Fruit fly (Drosophila melanogaster) whole organism, embryonic: ENCODE data around the gene Arpc4.

Experiments
- Adf1 ChIP-seq: fragments of 200-800 bp; sonication (Bioruptor generic); IDR thresholded peaks from 2 replicates; pipeline ENCODE4 v1.3.6; 2022; ENCODE audit warnings: missing biosample characterization, missing genetic modification characterization
- Bgb ChIP-seq: fragments of 200-800 bp; sonication (Bioruptor generic); IDR thresholded peaks from 2 replicates; pipeline ENCODE4 v1.3.6; 2022; ENCODE audit warnings: missing biosample characterization, missing genetic modification characterization; ENCODE audit not compliant: partially characterized antibody
- CG11093 ChIP-seq: fragments of 200-800 bp; sonication (Bioruptor generic); IDR thresholded peaks from 3 replicates; pipeline ENCODE4 v1.3.6; 2022; ENCODE audit warnings: missing biosample characterization, missing genetic modification characterization
- CG11723 ChIP-seq: fragments of 200-800 bp; sonication (Bioruptor generic); optimal IDR thresholded peaks from 2 replicates; lab custom pipeline; 2017; ENCODE audit warnings: missing biosample characterization, mild to moderate bottlenecking, missing genetic modification characterization
- CG1233 ChIP-seq: fragments of 200-800 bp; sonication (Bioruptor generic); optimal IDR thresholded peaks from 4 replicates; lab custom pipeline; 2018; ENCODE audit warnings: missing biosample characterization, mild to moderate bottlenecking, missing genetic modification characterization
- CG14965 ChIP-seq: fragments of 200-800 bp; sonication (Bioruptor generic); optimal IDR thresholded peaks from 2 replicates; lab custom pipeline; 2016; ENCODE audit warnings: missing biosample characterization, missing genetic modification characterization, borderline replicate concordance
- CG15514 ChIP-seq: fragments of 200-800 bp; sonication (Bioruptor generic); optimal IDR thresholded peaks from 3 replicates; lab custom pipeline; 2017; ENCODE audit warnings: missing biosample characterization, missing genetic modification characterization, mild to moderate bottlenecking, moderate library complexity, missing genetic modification reagents
- CG2678 ChIP-seq: fragments of 200-800 bp; sonication (Bioruptor generic); optimal IDR thresholded peaks from 3 replicates; lab custom pipeline; 2019; ENCODE audit warnings: missing biosample characterization, mild to moderate bottlenecking, missing genetic modification characterization, moderate library complexity
- CG3163 ChIP-seq: fragments of 200-800 bp; sonication (Bioruptor generic); optimal IDR thresholded peaks from 3 replicates; lab custom pipeline; 2016; ENCODE audit warnings: missing biosample characterization, missing genetic modification characterization
- CG32772 ChIP-seq: fragments of 200-800 bp; sonication (Bioruptor generic); IDR thresholded peaks from 2 replicates; pipeline ENCODE4 v1.3.6; 2022; ENCODE audit warnings: missing biosample characterization, missing genetic modification characterization
- CG34422 ChIP-seq: fragments of 200-800 bp; sonication (Bioruptor generic); IDR thresholded peaks from 3 replicates; pipeline ENCODE4 v1.3.6; 2022; ENCODE audit warnings: missing biosample characterization, missing genetic modification characterization
- CG3847 ChIP-seq: fragments of 200-800 bp; sonication (Bioruptor generic); IDR thresholded peaks from 2 replicates; pipeline ENCODE4 v1.3.6; 2022; ENCODE audit warnings: missing biosample characterization, missing genetic modification characterization
- CG42726 ChIP-seq: fragments of 200-800 bp; sonication (Bioruptor generic); IDR thresholded peaks from 2 replicates; pipeline ENCODE4 v1.3.6; 2022; ENCODE audit warnings: missing biosample characterization, missing genetic modification characterization; ENCODE audit not compliant: partially characterized antibody
- CG4360 ChIP-seq: fragments of 200-800 bp; sonication (Bioruptor generic); IDR thresholded peaks from 2 replicates; pipeline ENCODE4 v1.3.6; 2022; ENCODE audit warnings: missing biosample characterization, missing genetic modification characterization
- CG4707 ChIP-seq: fragments of 200-800 bp; sonication (Bioruptor generic); optimal IDR thresholded peaks from 2 replicates; lab custom pipeline; 2018; ENCODE audit warnings: missing biosample characterization, mild to moderate bottlenecking, missing genetic modification characterization, moderate library complexity
- CG5180 ChIP-seq: fragments of 200-800 bp; sonication (Bioruptor generic); optimal IDR thresholded peaks from 3 replicates; lab custom pipeline; 2017; ENCODE audit warnings: missing biosample characterization, missing genetic modification characterization, mild to moderate bottlenecking, moderate library complexity, missing genetic modification reagents
- CG7786 ChIP-seq: fragments of 200-800 bp; sonication (Bioruptor generic); optimal IDR thresholded peaks from 2 replicates; lab custom pipeline; 2016; ENCODE audit warnings: missing biosample characterization, missing genetic modification characterization
- Deaf1 ChIP-seq: fragments of 200-800 bp; optimal IDR thresholded peaks from 3 replicates; lab custom pipeline; 2019; ENCODE audit warnings: missing biosample characterization, mild to moderate bottlenecking, missing genetic modification characterization, moderate library complexity
- Dek ChIP-seq: fragments of 200-800 bp; sonication (Bioruptor generic); optimal IDR thresholded peaks from 3 replicates; lab custom pipeline; 2019; ENCODE audit warnings: missing biosample characterization, mild to moderate bottlenecking, missing genetic modification characterization, moderate library complexity
- Fer1 ChIP-seq: fragments of 200-800 bp; sonication (Bioruptor generic); optimal IDR thresholded peaks from 2 replicates; lab custom pipeline; 2017; ENCODE audit warnings: missing biosample characterization, mild to moderate bottlenecking, missing genetic modification characterization
- HHEX ChIP-seq: fragments of 200-800 bp; sonication (Bioruptor generic); optimal IDR thresholded peaks from 3 replicates; lab custom pipeline; 2017; ENCODE audit warnings: missing biosample characterization, mild to moderate bottlenecking, missing genetic modification characterization, missing genetic modification reagents
- Hey ChIP-seq: fragments of 200-800 bp; sonication (Bioruptor generic); optimal IDR thresholded peaks from 3 replicates; lab custom pipeline; 2018; ENCODE audit warnings: missing biosample characterization, mild to moderate bottlenecking, missing genetic modification characterization
- NC2α ChIP-seq: fragments of 200-800 bp; sonication (Bioruptor generic); optimal IDR thresholded peaks from 2 replicates; lab custom pipeline; 2016; ENCODE audit warnings: missing biosample characterization, missing genetic modification characterization
- Pdp1 ChIP-seq, 2 experiments: fragments of 200-800 bp; sonication (Bioruptor generic); optimal IDR thresholded peaks; 3 replicates each; lab custom pipeline; 2016; ENCODE audit warnings: missing biosample characterization in 2 of 2, missing genetic modification characterization in 2 of 2, mild to moderate bottlenecking in 1 of 2, moderate library complexity in 1 of 2
- Poxn ChIP-seq: fragments of 200-800 bp; sonication (Bioruptor generic); IDR thresholded peaks from 2 replicates; pipeline ENCODE4 v1.3.6; 2022; ENCODE audit warnings: missing biosample characterization, missing genetic modification characterization
- Sox102F ChIP-seq: fragments of 200-800 bp; sonication (Bioruptor generic); optimal IDR thresholded peaks from 2 replicates; lab custom pipeline; 2018; ENCODE audit warnings: missing biosample characterization, mild to moderate bottlenecking, missing genetic modification characterization, moderate library complexity
- Xbp1 ChIP-seq: fragments of 200-800 bp; sonication (Bioruptor generic); optimal IDR thresholded peaks from 3 replicates; lab custom pipeline; 2016; ENCODE audit warnings: missing biosample characterization, mild to moderate bottlenecking, missing genetic modification characterization
- abd-A ChIP-seq: fragments of 200-800 bp; sonication (Bioruptor generic); optimal IDR thresholded peaks from 3 replicates; lab custom pipeline; 2019; ENCODE audit warnings: missing biosample characterization, mild to moderate bottlenecking, missing genetic modification characterization, moderate library complexity
- bowl ChIP-seq: fragments of 200-800 bp; sonication (Bioruptor generic); IDR thresholded peaks from 2 replicates; pipeline ENCODE4 v1.3.6; 2022; ENCODE audit warnings: missing biosample characterization, missing genetic modification characterization
- cad ChIP-seq: fragments of >200 bp; optimal IDR thresholded peaks from 2 replicates; lab custom pipeline; 2017; ENCODE audit warnings: missing biosample characterization, missing genetic modification characterization
- caup ChIP-seq: fragments of 200-800 bp; sonication (Bioruptor generic); optimal IDR thresholded peaks from 3 replicates; lab custom pipeline; 2017; ENCODE audit warnings: missing biosample characterization, mild to moderate bottlenecking, missing genetic modification characterization, moderate library complexity; ENCODE audit not compliant: severe bottlenecking
- crol ChIP-seq: fragments of 200-800 bp; sonication (Bioruptor generic); IDR thresholded peaks from 2 replicates; pipeline ENCODE4 v1.3.6; 2022; ENCODE audit warnings: missing biosample characterization, missing genetic modification characterization
- crp ChIP-seq, 2 experiments: fragments of 200-800 bp; sonication (Bioruptor generic); optimal IDR thresholded peaks; 2 replicates in 1 of 2; 3 replicates in 1 of 2; lab custom pipeline; 2017; ENCODE audit warnings: missing biosample characterization in 2 of 2, missing genetic modification characterization in 2 of 2, mild to moderate bottlenecking in 1 of 2, moderate library complexity in 1 of 2
- cwo ChIP-seq: fragments of 200-800 bp; sonication (Bioruptor generic); optimal IDR thresholded peaks from 3 replicates; lab custom pipeline; 2017; ENCODE audit warnings: missing biosample characterization, missing genetic modification characterization, mild to moderate bottlenecking, moderate library complexity, missing genetic modification reagents
- da ChIP-seq: fragments of 200-800 bp; sonication (Bioruptor generic); optimal IDR thresholded peaks from 2 replicates; lab custom pipeline; 2016; ENCODE audit warnings: missing biosample characterization, missing genetic modification characterization
- ewg ChIP-seq: fragments of 200-800 bp; sonication (Bioruptor generic); optimal IDR thresholded peaks from 3 replicates; lab custom pipeline; 2017; ENCODE audit warnings: mild to moderate bottlenecking, missing biosample characterization, missing genetic modification reagents, missing genetic modification characterization
- gce ChIP-seq: fragments of 200-800 bp; sonication (Bioruptor generic); IDR thresholded peaks from 3 replicates; pipeline ENCODE4 v1.3.6; 2022; ENCODE audit warnings: missing biosample characterization, missing genetic modification characterization
- lab ChIP-seq: fragments of 200-800 bp; sonication (Bioruptor generic); optimal IDR thresholded peaks from 3 replicates; lab custom pipeline; 2017; ENCODE audit warnings: missing biosample characterization, missing genetic modification characterization, mild to moderate bottlenecking, moderate library complexity, missing genetic modification reagents
- lola ChIP-seq, 3 experiments: fragments of >200 bp in 2 of 3; fragments of 200-800 bp in 1 of 3; sonication (Bioruptor generic) in 1 of 3; optimal IDR thresholded peaks; 2 replicates each; lab custom pipeline; 2017 to 2019; ENCODE audit warnings: missing biosample characterization in 3 of 3, missing genetic modification characterization in 3 of 3, mild to moderate bottlenecking in 1 of 3, moderate library complexity in 1 of 3
- nerfin-1 ChIP-seq: fragments of 200-800 bp; sonication (Bioruptor generic); optimal IDR thresholded peaks from 3 replicates; lab custom pipeline; 2019; ENCODE audit warnings: missing biosample characterization, mild to moderate bottlenecking, missing genetic modification characterization, moderate library complexity
- row ChIP-seq: fragments of 200-800 bp; sonication (Bioruptor generic); IDR thresholded peaks from 3 replicates; pipeline ENCODE4 v1.3.6; 2022; ENCODE audit warnings: missing biosample characterization, missing genetic modification characterization
- schlank ChIP-seq: fragments of 200-800 bp; sonication (Bioruptor generic); optimal IDR thresholded peaks from 2 replicates; lab custom pipeline; 2018; ENCODE audit warnings: missing biosample characterization, mild to moderate bottlenecking, missing genetic modification characterization
- sd ChIP-seq: fragments of 200-800 bp; sonication (Bioruptor generic); optimal IDR thresholded peaks from 3 replicates; lab custom pipeline; 2018; ENCODE audit warnings: missing biosample characterization, mild to moderate bottlenecking, missing genetic modification characterization, moderate library complexity
- sug ChIP-seq: fragments of 200-800 bp; optimal IDR thresholded peaks from 2 replicates; lab custom pipeline; 2019; ENCODE audit warnings: missing biosample characterization, mild to moderate bottlenecking, missing genetic modification characterization, moderate library complexity
- twi ChIP-seq: fragments of 200-800 bp; optimal IDR thresholded peaks from 2 replicates; lab custom pipeline; 2019; ENCODE audit warnings: missing biosample characterization, mild to moderate bottlenecking, missing genetic modification characterization, moderate library complexity
- usp ChIP-seq: fragments of >200 bp; optimal IDR thresholded peaks from 2 replicates; lab custom pipeline; 2017; ENCODE audit warnings: missing biosample characterization, missing genetic modification characterization
- z ChIP-seq: fragments of 200-800 bp; sonication (Bioruptor generic); IDR thresholded peaks from 3 replicates; pipeline ENCODE4 v1.3.6; 2022; ENCODE audit warnings: missing biosample characterization, missing genetic modification characterization

Gene Arpc4

dm6 chr2L:6080329-6080728, 44.6 kb upstream of the Arpc4 start (continued):
- no peak for TF ChIP-seq crp (GFP tag; optimal IDR thresholded peaks at IDR 0.05; lab: Kevin White, UChicago)
- TF ChIP-seq sd (tag; lab: Kevin White, UChicago) = peak; percentile 37
- peak; percentile 18 for TF ChIP-seq cwo (GFP tag; lab: Kevin White, UChicago)
- peak; percentile 5 for TF ChIP-seq CG2678 (tag; lab: Kevin White, UChicago)
- TF ChIP-seq Poxn (GFP tag; lab: Robert Waterston, UW) = no peak
- TF ChIP-seq row = no peak
- TF ChIP-seq Xbp1 (GFP tag; lab: Kevin White, UChicago) = no peak
- TF ChIP-seq caup (GFP tag; lab: Kevin White, UChicago) = peak; percentile 41
- 0 out of 2 replicates have a peak, but pooled peaks have one; percentile 9 for TF ChIP-seq crol (GFP tag; lab: Robert Waterston, UW)
- TF ChIP-seq schlank (tag; lab: Kevin White, UChicago) = peak; percentile 5
- TF ChIP-seq CG15514 (GFP tag; lab: Kevin White, UChicago) = peak; percentile 23
- TF ChIP-seq lab (GFP tag; lab: Kevin White, UChicago) = peak; percentile 59
- TF ChIP-seq lola (GFP tag; optimal IDR thresholded peaks at IDR 0.05; lab: Kevin White, UChicago) = no peak
- peak in 1 of 2 experiments; percentile 31 for TF ChIP-seq Pdp1 (GFP tag; optimal IDR thresholded peaks at IDR 0.05; lab: Kevin White, UChicago)
- TF ChIP-seq cad (GFP tag; lab: Kevin White, UChicago) = no peak
- no peak for TF ChIP-seq Bgb (GFP tag; lab: Robert Waterston, UW)
- TF ChIP-seq HHEX = peak; percentile 28
- peak; percentile 61 for TF ChIP-seq sug

- TF ChIP-seq CG1233 (GFP tag; lab: Kevin White, UChicago) (no peak), CG4707 (peak; percentile 21), abd-A (peak; percentile 28), ewg (GFP tag; lab: Kevin White, UChicago) (peak; percentile 72), Sox102F (GFP tag; lab: Kevin White, UChicago) (no peak), CG11723 (GFP tag; lab: Kevin White, UChicago) (no peak), CG11093 (GFP tag; lab: Robert Waterston, UW) (no peak), gce (GFP tag; lab: Robert Waterston, UW) (0 out of 3 replicates have a peak, but pooled peaks have one; percentile 7), CG7786 (GFP tag; lab: Kevin White, UChicago) (no peak), CG14965 (GFP tag; lab: Kevin White, UChicago) (no peak), Dek (tag; lab: Kevin White, UChicago) (no peak), CG32772 (GFP tag; lab: Robert Waterston, UW) (no peak), CG3847 (GFP tag; lab: Robert Waterston, UW) (no peak), CG4360 (GFP tag; lab: Robert Waterston, UW) (peak; percentile 50; the same call in 1 of the 2 replicates), Fer1 (GFP tag; lab: Kevin White, UChicago) (no peak), bowl (GFP tag; lab: Robert Waterston, UW) (no peak), twi (peak; percentile 38), CG42726 (GFP tag; lab: Robert Waterston, UW) (peak; percentile 100), NC2α (GFP tag; lab: Kevin White, UChicago) (no peak), usp (GFP tag; lab: Kevin White, UChicago) (no peak), Deaf1 (tag; lab: Kevin White, UChicago) (peak; percentile 14), z (peak; percentile 56; the same call in 1 of the 3 replicates), CG5180 (no peak), CG34422 (GFP tag; lab: Robert Waterston, UW) (0 out of 3 replicates have a peak, but pooled peaks have one; percentile 25), da (GFP tag; lab: Kevin White, UChicago) (peak; percentile 5), nerfin-1 (tag; lab: Kevin White, UChicago) (peak; percentile 20), CG3163 (no peak), Hey (peak; percentile 8), Adf1 (peak; percentile 53; the same call in 1 of the 2 replicates)
These were observed 43.6 kb upstream of the Arpc4 start for dm6 chr2L:6081134-6081832.
